Fruit fly (Drosophila melanogaster): ENCODE results near the gene APC7.

APC7 gene

DNA sequence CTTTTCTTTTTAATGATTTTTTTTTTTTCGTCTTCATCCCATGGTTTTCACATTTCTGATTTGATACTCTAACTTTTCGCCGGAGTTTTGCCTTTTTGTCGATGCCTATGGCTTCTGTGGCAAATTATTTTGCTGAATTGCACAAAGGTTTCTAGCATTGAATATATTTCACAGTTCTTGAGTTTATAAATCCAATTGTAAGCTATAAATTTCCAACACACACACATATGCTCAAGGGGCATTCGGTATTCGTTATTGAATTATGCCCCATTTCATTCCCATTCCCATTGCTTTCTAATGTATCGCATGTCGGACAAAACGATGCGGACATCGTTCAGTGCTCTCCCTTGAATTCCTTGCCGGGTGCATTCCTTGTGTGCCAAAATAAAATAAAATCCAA, 18.6 kb downstream of the APC7 start (continued):
- TF ChIP-seq sr (GFP tag; IDR thresholded peaks at IDR 0.05) (no peak), Ssrp (tag; optimal IDR thresholded peaks at IDR 0.05) (peak; percentile 75), HmgD (GFP tag; optimal IDR thresholded peaks at IDR 0.05) (no peak), CG13624 (GFP tag; optimal IDR thresholded peaks at IDR 0.05) (no peak), CG12104 (GFP tag; optimal IDR thresholded peaks at IDR 0.05) (peak; percentile 17), ab (GFP tag; optimal IDR thresholded peaks at IDR 0.05) (no peak), CG10267 (tag; optimal IDR thresholded peaks at IDR 0.05) (peak; percentile 42), CG34376 (GFP tag; optimal IDR thresholded peaks at IDR 0.05) (no peak), Optix (GFP tag; IDR thresholded peaks at IDR 0.05) (peak; percentile 59; the same call in 2 of the 3 replicates), emc (GFP tag; optimal IDR thresholded peaks at IDR 0.05) (no peak), Dp (GFP tag; optimal IDR thresholded peaks at IDR 0.05) (no peak), usp (GFP tag; optimal IDR thresholded peaks at IDR 0.05) (no peak), cg (GFP tag; optimal IDR thresholded peaks at IDR 0.05) (no peak), sim (GFP tag; IDR thresholded peaks at IDR 0.05) (no peak), ranshi (GFP tag; IDR thresholded peaks at IDR 0.05) (peak; percentile 42; the same call in 1 of the 2 replicates), CG15601 (tag; optimal IDR thresholded peaks at IDR 0.05) (peak; percentile 42), odd (GFP tag; optimal IDR thresholded peaks at IDR 0.05) (no peak), gsb (GFP tag; IDR thresholded peaks at IDR 0.05) (no peak), Usf (GFP tag; optimal IDR thresholded peaks at IDR 0.05) (no peak), aop (GFP tag; IDR thresholded peaks at IDR 0.05) (no peak), psq (GFP tag; optimal IDR thresholded peaks at IDR 0.05) (no peak), chm (GFP tag; IDR thresholded peaks at IDR 0.05) (peak; percentile 76), bsh (GFP tag; optimal IDR thresholded peaks at IDR 0.05) (peak; percentile 30 to 67), CG10654 (GFP tag; optimal IDR thresholded peaks at IDR 0.05) (peak; percentile 22), CG1792 (GFP tag; optimal IDR thresholded peaks at IDR 0.05) (no peak), CG43689 (GFP tag; IDR thresholded peaks at IDR 0.05) (no peak), zfh1 (GFP tag; IDR thresholded peaks at IDR 0.05) (peak; percentile 79), Hsf (GFP tag; optimal IDR thresholded peaks at IDR 0.05) (peak; percentile 39), klu (GFP tag; IDR thresholded peaks at IDR 0.05) (0 out of 2 replicates have a peak, but pooled peaks have one; percentile 9), zfh2 (GFP tag; optimal IDR thresholded peaks at IDR 0.05) (no peak), CG10543 (GFP tag; optimal IDR thresholded peaks at IDR 0.05) (no peak), toy (GFP tag; IDR thresholded peaks at IDR 0.05) (no peak), slp2 (GFP tag; optimal IDR thresholded peaks at IDR 0.05) (peak; percentile 39), org-1 (GFP tag; optimal IDR thresholded peaks at IDR 0.05) (no peak), CG4424 (GFP tag; optimal IDR thresholded peaks at IDR 0.05) (peak; percentile 44), CG10979 (tag; optimal IDR thresholded peaks at IDR 0.05) (peak; percentile 72), sqz (GFP tag; optimal IDR thresholded peaks at IDR 0.05) (peak; percentile 65), Sry-β (GFP tag; optimal IDR thresholded peaks at IDR 0.05) (no peak), tup (GFP tag; optimal IDR thresholded peaks at IDR 0.05) (no peak), unc-4 (GFP tag; IDR thresholded peaks at IDR 0.05; ENCODE audit: partially characterized antibody) (no peak), CG7786 (GFP tag; optimal IDR thresholded peaks at IDR 0.05) (peak; percentile 32), NC2β (GFP tag; optimal IDR thresholded peaks at IDR 0.05) (no peak), Doc2 (GFP tag; IDR thresholded peaks at IDR 0.05) (no peak), Oli (tag; optimal IDR thresholded peaks at IDR 0.05) (peak; percentile 40), p53 (GFP tag; optimal IDR thresholded peaks at IDR 0.05) (no peak), CG4854 (GFP tag; optimal IDR thresholded peaks at IDR 0.05) (no peak), ara (GFP tag; IDR thresholded peaks at IDR 0.05) (peak; percentile 76), zen (tag; optimal IDR thresholded peaks at IDR 0.05) (no peak), CG4617 (GFP tag; optimal IDR thresholded peaks at IDR 0.05; ENCODE audit: borderline replicate concordance) (no peak), CG12299 (tag; optimal IDR thresholded peaks at IDR 0.05) (no peak), CG3847 (GFP tag; IDR thresholded peaks at IDR 0.05) (0 out of 2 replicates have a peak, but pooled peaks have one; percentile 11), Stat92E (GFP tag; optimal IDR thresholded peaks at IDR 0.05) (no peak)

All from whole organism, embryonic.